Fruit fly (Drosophila melanogaster): ENCODE measurements around the gene Daao2.

The Daao2 gene

dm6 chr2L:6841349-6841748, 38.5 kb downstream of the Daao2 start (continued):
- TF ChIP-seq dm (GFP tag; optimal IDR thresholded peaks at IDR 0.05) (peak; percentile 50), pzg (GFP tag; optimal IDR thresholded peaks at IDR 0.05) (no peak), CG4424 (GFP tag; optimal IDR thresholded peaks at IDR 0.05) (peak; percentile 80), E2f1 (GFP tag; IDR thresholded peaks at IDR 0.05) (peak; percentile 65), D (optimal IDR thresholded peaks at IDR 0.05) (no peak), D (GFP tag; optimal IDR thresholded peaks at IDR 0.05) (peak; percentile 93), CG1832 (GFP tag; optimal IDR thresholded peaks at IDR 0.05) (no peak), cas (GFP tag; IDR thresholded peaks at IDR 0.05) (0 out of 2 replicates have a peak, but pooled peaks have one; percentile 32), dimm (GFP tag; IDR thresholded peaks at IDR 0.05) (peak; percentile 44; the same call in 1 of the 2 replicates), sug (tag; optimal IDR thresholded peaks at IDR 0.05) (no peak), pnt (GFP tag; optimal IDR thresholded peaks at IDR 0.05) (peak; percentile 80), CG4707 (GFP tag; optimal IDR thresholded peaks at IDR 0.05) (peak; percentile 46), en (GFP tag; optimal IDR thresholded peaks at IDR 0.05) (peak; percentile 61), Fer2 (tag; optimal IDR thresholded peaks at IDR 0.05) (no peak), CG30403 (GFP tag; optimal IDR thresholded peaks at IDR 0.05) (peak; percentile 68), CG11398 (GFP tag; optimal IDR thresholded peaks at IDR 0.05) (peak; percentile 62), CG14710 (tag; optimal IDR thresholded peaks at IDR 0.05) (peak; percentile 85), Ets65A (GFP tag) (peak; percentile 96), lov (optimal IDR thresholded peaks at IDR 0.05) (no peak), lov (GFP tag; IDR thresholded peaks at IDR 0.05) (peak; percentile 82; the same call in 2 of the 3 replicates), CG42726 (GFP tag; IDR thresholded peaks at IDR 0.05; ENCODE audit: partially characterized antibody) (no peak), CG5180 (GFP tag; optimal IDR thresholded peaks at IDR 0.05) (peak; percentile 55), dysf (GFP tag; IDR thresholded peaks at IDR 0.05) (peak; percentile 70; the same call in 2 of the 3 replicates), Sox102F (GFP tag; optimal IDR thresholded peaks at IDR 0.05) (peak; percentile 66), chif (GFP tag; optimal IDR thresholded peaks at IDR 0.05) (peak; percentile 71 to 88), crol (GFP tag; IDR thresholded peaks at IDR 0.05) (0 out of 2 replicates have a peak, but pooled peaks have one; percentile 33), CG5245 (GFP tag; optimal IDR thresholded peaks at IDR 0.05) (peak; percentile 76), CG12104 (GFP tag; optimal IDR thresholded peaks at IDR 0.05) (peak; percentile 50), ems (GFP tag; optimal IDR thresholded peaks at IDR 0.05) (peak; percentile 45), Bdp1 (GFP tag; optimal IDR thresholded peaks at IDR 0.05) (peak; percentile 53), sd (tag; optimal IDR thresholded peaks at IDR 0.05) (no peak), CG6854 (GFP tag; optimal IDR thresholded peaks at IDR 0.05) (no peak), disco-r (GFP tag; optimal IDR thresholded peaks at IDR 0.05) (peak; percentile 41), CG17829 (tag; optimal IDR thresholded peaks at IDR 0.05) (peak; percentile 88), CG17359 (tag; optimal IDR thresholded peaks at IDR 0.05) (peak; percentile 70), hb (GFP tag; IDR thresholded peaks at IDR 0.05; ENCODE audit: partially characterized antibody) (no peak), CG12659 (GFP tag; optimal IDR thresholded peaks at IDR 0.05) (peak; percentile 23), Eip74EF (GFP tag; optimal IDR thresholded peaks at IDR 0.05) (peak in 1 of 2 experiments; percentile 46), Neu2 (GFP tag; optimal IDR thresholded peaks at IDR 0.05; ENCODE audit: borderline replicate concordance) (peak; percentile 16), fd102C (GFP tag; optimal IDR thresholded peaks at IDR 0.05) (peak; percentile 73), Sox100B (GFP tag; optimal IDR thresholded peaks at IDR 0.05) (peak; percentile 61), Optix (GFP tag; IDR thresholded peaks at IDR 0.05) (peak; percentile 82), Gsc (GFP tag; IDR thresholded peaks at IDR 0.05) (peak; percentile 71), CG7987 (GFP tag; optimal IDR thresholded peaks at IDR 0.05) (no peak), CG4328 (GFP tag; optimal IDR thresholded peaks at IDR 0.05) (no peak)

Measured in whole organism, embryonic.